Worm (Caenorhabditis elegans) whole organism, L1 larva: ENCODE measurements around the gene ZK381.8.
A peak's percentile ranks its signal among the peaks of the same experiment; 100 is the strongest.

Experiments
- C04F5.9 ChIP-seq: sonication (generic microtip); optimal IDR thresholded peaks from 2 replicates; lab custom pipeline; 2016; ENCODE audit warnings: missing genetic modification characterization, missing compliant biosample characterization
- ceh-88 ChIP-seq: fragments of 200-800 bp; sonication (Bioruptor generic); IDR thresholded peaks from 2 replicates; pipeline ENCODE4 v1.3.6; 2022; ENCODE audit warnings: missing genetic modification characterization, missing compliant biosample characterization
- ceh-90 ChIP-seq: sonication (generic microtip); optimal IDR thresholded peaks from 2 replicates; lab custom pipeline; 2016; ENCODE audit warnings: missing genetic modification characterization, missing compliant biosample characterization
- dpl-1 ChIP-seq, 3 experiments: fragments of 150-350 bp in 2 of 3; sonication (generic microtip) in 1 of 3; optimal IDR thresholded peaks; 2 replicates each; lab custom pipeline; 2014 to 2017; ENCODE audit warnings: missing biosample characterization in 3 of 3, missing genetic modification characterization in 3 of 3, missing genetic modification reagents in 3 of 3
- efl-1 ChIP-seq, 4 experiments: fragments of 150-350 bp; optimal IDR thresholded peaks in 3 of 4; peaks in 1 of 4; 1 replicate in 1 of 4; 2 replicates in 3 of 4; lab custom pipeline; 2014; ENCODE audit warnings: missing biosample characterization in 2 of 4, missing genetic modification characterization in 2 of 4, missing genetic modification reagents in 2 of 4
- elt-2 ChIP-seq: sonication (generic microtip); optimal IDR thresholded peaks from 2 replicates; lab custom pipeline; 2016; ENCODE audit warnings: missing genetic modification characterization, mild to moderate bottlenecking, inconsistent platforms, missing compliant biosample characterization, missing genetic modification reagents
- elt-3 ChIP-seq, 6 experiments: fragments of 150-350 bp in 1 of 6; sonication (generic microtip); optimal IDR thresholded peaks; 2 replicates each; lab custom pipeline; 2017 to 2018; ENCODE audit warnings: missing biosample characterization in 6 of 6, missing genetic modification characterization in 6 of 6, inconsistent platforms in 1 of 6
- ets-5 ChIP-seq: fragments of 200-800 bp; sonication (Bioruptor generic); IDR thresholded peaks from 2 replicates; pipeline ENCODE4 v1.3.6; 2022; ENCODE audit warnings: missing genetic modification characterization, missing compliant biosample characterization
- fkh-10 ChIP-seq: sonication (generic microtip); optimal IDR thresholded peaks from 2 replicates; lab custom pipeline; 2017; ENCODE audit warnings: missing biosample characterization, missing genetic modification reagents, missing genetic modification characterization
- fkh-8 ChIP-seq: sonication (generic microtip); optimal IDR thresholded peaks from 2 replicates; lab custom pipeline; 2016; ENCODE audit warnings: mild to moderate bottlenecking, missing genetic modification characterization, missing compliant biosample characterization
- fos-1 ChIP-seq: fragments of 150-350 bp; optimal IDR thresholded peaks from 2 replicates; lab custom pipeline; 2014; ENCODE audit warnings: missing biosample characterization, missing genetic modification characterization
- hlh-4 ChIP-seq: sonication (generic microtip); optimal IDR thresholded peaks from 2 replicates; lab custom pipeline; 2016; ENCODE audit warnings: mild to moderate bottlenecking, missing genetic modification characterization, missing compliant biosample characterization
- hpl-2 ChIP-seq: fragments of 150-350 bp; optimal IDR thresholded peaks from 2 replicates; lab custom pipeline; 2014; ENCODE audit warnings: missing biosample characterization, missing genetic modification reagents, missing genetic modification characterization
- isw-1 ChIP-seq: fragments of 200-800 bp; sonication (Bioruptor generic); IDR thresholded peaks from 2 replicates; pipeline ENCODE4 v1.3.6; 2022; ENCODE audit warnings: missing genetic modification characterization, missing compliant biosample characterization
- jun-1 ChIP-seq: fragments of 150-350 bp; optimal IDR thresholded peaks from 2 replicates; lab custom pipeline; 2014; ENCODE audit warnings: missing biosample characterization, missing genetic modification reagents, missing genetic modification characterization
- lin-15B ChIP-seq: fragments of 150-350 bp; sonication (generic microtip); optimal IDR thresholded peaks from 3 replicates; lab custom pipeline; 2014; ENCODE audit warnings: missing biosample characterization, missing genetic modification characterization
- lin-39 ChIP-seq: fragments of 150-350 bp; optimal IDR thresholded peaks from 2 replicates; lab custom pipeline; 2014; ENCODE audit warnings: missing biosample characterization, missing genetic modification reagents, missing genetic modification characterization
- mdl-1 ChIP-seq, 2 experiments: fragments of 150-350 bp; optimal IDR thresholded peaks; 2 replicates each; lab custom pipeline; 2014 to 2017; ENCODE audit warnings: missing biosample characterization in 2 of 2, missing genetic modification characterization in 2 of 2, inconsistent platforms in 1 of 2
- mef-2 ChIP-seq: fragments of 150-350 bp; optimal IDR thresholded peaks from 2 replicates; lab custom pipeline; 2014; ENCODE audit warnings: missing biosample characterization, missing genetic modification characterization
- mep-1 ChIP-seq: fragments of 150-350 bp; optimal IDR thresholded peaks from 2 replicates; lab custom pipeline; 2014; ENCODE audit warnings: missing biosample characterization, missing genetic modification characterization
- nhr-11 ChIP-seq: fragments of 150-350 bp; optimal IDR thresholded peaks from 2 replicates; lab custom pipeline; 2014; ENCODE audit warnings: missing biosample characterization, missing genetic modification characterization
- nhr-20 ChIP-seq: sonication (generic microtip); optimal IDR thresholded peaks from 2 replicates; lab custom pipeline; 2016; ENCODE audit warnings: mild to moderate bottlenecking, missing genetic modification characterization, missing compliant biosample characterization
- nhr-71 ChIP-seq: sonication (generic microtip); optimal IDR thresholded peaks from 2 replicates; lab custom pipeline; 2016; ENCODE audit warnings: mild to moderate bottlenecking, missing genetic modification characterization, moderate library complexity, missing compliant biosample characterization
- nhr-76 ChIP-seq: sonication (generic microtip); optimal IDR thresholded peaks from 2 replicates; lab custom pipeline; 2017; ENCODE audit warnings: missing biosample characterization, missing genetic modification characterization
- nhr-77 ChIP-seq: fragments of 150-350 bp; optimal IDR thresholded peaks from 2 replicates; lab custom pipeline; 2014; ENCODE audit warnings: missing biosample characterization, missing genetic modification characterization
- nhr-84 ChIP-seq: sonication (generic microtip); optimal IDR thresholded peaks from 2 replicates; lab custom pipeline; 2017; ENCODE audit warnings: missing biosample characterization, missing genetic modification characterization
- nhr-90 ChIP-seq: sonication (generic microtip); optimal IDR thresholded peaks from 2 replicates; lab custom pipeline; 2016; ENCODE audit warnings: mild to moderate bottlenecking, missing genetic modification characterization, missing compliant biosample characterization; ENCODE audit not compliant: poor library complexity
- rnt-1 ChIP-seq: sonication (generic microtip); optimal IDR thresholded peaks from 2 replicates; lab custom pipeline; 2016; ENCODE audit warnings: mild to moderate bottlenecking, missing genetic modification characterization, moderate library complexity, missing compliant biosample characterization
- snpc-4 ChIP-seq: fragments of 150-350 bp; optimal IDR thresholded peaks from 2 replicates; lab custom pipeline; 2014; ENCODE audit warnings: missing biosample characterization, missing genetic modification characterization
- sptf-1 ChIP-seq: fragments of 150-350 bp; optimal IDR thresholded peaks from 2 replicates; lab custom pipeline; 2014; ENCODE audit warnings: missing biosample characterization, missing genetic modification characterization
- swsn-7 ChIP-seq: sonication (generic microtip); optimal IDR thresholded peaks from 2 replicates; lab custom pipeline; 2016; ENCODE audit warnings: missing genetic modification characterization, missing compliant biosample characterization
- tbx-2 ChIP-seq: sonication (generic microtip); optimal IDR thresholded peaks from 2 replicates; lab custom pipeline; 2016; ENCODE audit warnings: missing genetic modification characterization, missing compliant biosample characterization
- unc-130 ChIP-seq: fragments of 150-350 bp; optimal IDR thresholded peaks from 2 replicates; lab custom pipeline; 2017; ENCODE audit warnings: missing biosample characterization, missing genetic modification characterization, inconsistent platforms
- unc-30 ChIP-seq: sonication (generic microtip); optimal IDR thresholded peaks from 2 replicates; lab custom pipeline; 2017; ENCODE audit warnings: missing biosample characterization, missing genetic modification characterization
- unc-62 ChIP-seq: fragments of 150-350 bp; optimal IDR thresholded peaks from 2 replicates; lab custom pipeline; 2014; ENCODE audit warnings: missing biosample characterization, missing genetic modification reagents, missing genetic modification characterization
- unc-98 ChIP-seq: fragments of 200-800 bp; sonication (Bioruptor generic); IDR thresholded peaks from 2 replicates; pipeline ENCODE4 v1.3.6; 2022; ENCODE audit warnings: missing genetic modification characterization, missing compliant biosample characterization
- ztf-11 ChIP-seq, 2 experiments: sonication (generic microtip); optimal IDR thresholded peaks; 2 replicates each; lab custom pipeline; 2016 to 2017; ENCODE audit warnings: missing genetic modification characterization in 2 of 2, missing biosample characterization in 1 of 2, missing compliant biosample characterization in 1 of 2
- ztf-4 ChIP-seq: fragments of 150-350 bp; optimal IDR thresholded peaks from 2 replicates; lab custom pipeline; 2014; ENCODE audit warnings: missing biosample characterization, missing genetic modification characterization

ZK381.8 gene

DNA sequence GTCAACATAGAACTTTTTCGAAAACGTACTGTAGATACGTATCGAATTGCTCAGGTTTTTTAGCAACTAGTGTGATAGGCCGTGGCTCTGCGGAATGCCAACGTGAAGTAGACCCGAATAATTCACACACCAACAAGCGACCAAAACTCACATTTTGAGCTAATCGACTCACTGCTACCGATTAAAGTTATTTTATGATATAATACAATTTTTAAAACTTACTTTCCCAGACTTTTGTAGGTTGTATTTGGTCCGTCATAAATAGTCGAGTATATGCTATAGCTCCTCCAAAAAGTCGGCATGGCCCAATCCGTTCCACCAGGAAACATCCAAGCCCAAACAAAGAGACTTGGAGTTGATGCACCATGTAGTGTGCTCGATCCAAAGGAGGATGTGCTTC, 40.7 kb upstream of the ZK381.8 start, which contains the start of gene C25A8.1:
Gene C25A8.1 (plus strand): TSS at position 301 of the 400 bp plus-strand sequence.
- TF ChIP-seq efl-1 (optimal IDR thresholded peaks at IDR 0.05; lab: Kevin White, UChicago): no peak
- peak in 1 of 2 experiments; percentile 15 for TF ChIP-seq efl-1 (GFP tag; optimal IDR thresholded peaks at IDR 0.05 in 1 of 2; lab: Kevin White, UChicago)
- no peak for TF ChIP-seq snpc-4 (tag; lab: Kevin White, UChicago)

DNA sequence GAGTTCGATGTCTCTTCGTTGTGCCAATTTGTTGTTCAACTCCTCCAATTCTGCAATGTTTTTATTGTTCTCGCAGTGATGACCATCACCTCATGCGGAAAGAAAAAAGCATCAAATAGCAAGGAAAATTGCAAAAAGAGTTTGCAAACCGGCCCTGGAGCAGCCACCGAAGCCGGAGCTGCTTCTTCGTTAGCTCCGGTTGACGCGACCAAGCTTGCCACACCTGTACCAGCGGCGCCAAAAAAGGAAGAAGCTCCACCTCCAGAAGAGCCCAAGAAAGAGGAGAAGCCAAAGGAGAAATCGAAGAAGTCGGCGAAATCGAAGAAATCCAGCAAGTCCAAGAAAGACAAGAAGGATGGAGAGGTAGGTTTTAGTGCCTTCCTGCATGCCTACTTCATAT, 40.0 kb upstream of the ZK381.8 start:
- TF ChIP-seq ztf-11 (tag; optimal IDR thresholded peaks at IDR 0.05; lab: Kevin White, UChicago) (no peak), lin-39 (tag; lab: Kevin White, UChicago) (no peak), mep-1 (tag; lab: Kevin White, UChicago) (no peak), nhr-84 (tag; lab: Kevin White, UChicago) (no peak), snpc-4 (tag; lab: Kevin White, UChicago) (no peak), fkh-8 (no peak), fos-1 (tag; lab: Kevin White, UChicago) (no peak), nhr-71 (tag; lab: Kevin White, UChicago) (no peak)
- TF ChIP-seq, all 84 proteins: peak for 0

DNA sequence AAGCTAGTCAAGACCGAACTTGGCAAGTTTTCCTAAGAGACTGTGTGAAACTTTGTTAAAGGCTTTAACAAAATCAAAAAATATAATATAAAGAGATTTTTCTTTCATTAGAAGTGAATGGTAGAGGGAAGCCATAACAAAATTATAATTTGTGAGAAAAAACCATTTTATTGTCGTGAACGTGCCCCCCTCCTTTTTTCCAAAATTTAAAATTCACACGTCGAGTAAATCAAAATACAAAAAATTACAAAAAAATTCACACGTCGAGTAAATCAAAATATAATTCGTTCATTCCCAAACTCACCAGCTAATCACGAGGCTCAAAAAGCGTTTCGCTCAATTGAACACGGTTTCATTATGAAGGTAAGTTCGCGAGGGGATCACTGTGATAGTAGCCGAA, 39.4 kb upstream of the ZK381.8 start, which contains the start of gene C25A8.2:
Gene C25A8.2 (plus strand): TSS at position 301 of the 400 bp plus-strand sequence.
- TF ChIP-seq mdl-1 (tag; optimal IDR thresholded peaks at IDR 0.05; lab: Kevin White, UChicago): no peak
- no peak for TF ChIP-seq lin-15B
- TF ChIP-seq ets-5 (GFP tag; lab: Robert Waterston, UW): no peak
- TF ChIP-seq jun-1 (tag; lab: Kevin White, UChicago): no peak
- no peak for TF ChIP-seq elt-2 (tag; lab: Kevin White, UChicago)
- no peak for TF ChIP-seq nhr-90 (tag; lab: Kevin White, UChicago)
- no peak for TF ChIP-seq unc-130 (tag; lab: Kevin White, UChicago)
- no peak for TF ChIP-seq unc-62 (GFP tag; lab: Kevin White, UChicago)
- no peak for TF ChIP-seq nhr-76 (tag; lab: Kevin White, UChicago)
- no peak for TF ChIP-seq dpl-1 (GFP tag; optimal IDR thresholded peaks at IDR 0.05; lab: Kevin White, UChicago)
- TF ChIP-seq nhr-20 (tag; lab: Kevin White, UChicago): no peak
- TF ChIP-seq elt-3 (tag; optimal IDR thresholded peaks at IDR 0.05; lab: Kevin White, UChicago): no peak
- no peak for TF ChIP-seq swsn-7
- TF ChIP-seq ceh-88 (GFP tag; lab: Robert Waterston, UW): no peak
- TF ChIP-seq, all 84 proteins: peak for 0

DNA sequence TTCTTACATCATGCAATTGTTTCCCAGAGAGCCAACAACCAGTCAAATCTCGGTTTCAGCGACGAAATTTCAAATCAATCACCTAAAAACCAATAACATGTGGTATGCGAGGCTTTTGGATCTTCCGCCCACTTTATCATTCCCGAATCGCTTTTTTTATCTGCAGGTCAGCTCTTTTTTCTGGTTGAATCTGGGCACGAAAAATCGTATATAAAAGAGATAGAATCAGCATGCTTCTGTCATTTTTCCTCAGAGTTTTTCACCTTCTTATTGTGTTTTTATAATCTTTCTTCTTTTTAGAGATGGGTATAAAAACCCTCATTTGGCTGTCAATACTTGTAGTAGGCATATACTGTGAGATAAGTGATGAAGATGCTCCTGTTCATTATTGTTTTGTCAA, 33.2 kb upstream of the ZK381.8 start, which contains the start of gene cht-3:
Gene cht-3 (plus strand): TSS at position 301 of the 400 bp plus-strand sequence.
- TF ChIP-seq unc-62 (GFP tag; lab: Kevin White, UChicago) (no peak), C04F5.9 (tag; lab: Kevin White, UChicago) (no peak), fkh-10 (GFP tag; lab: Kevin White, UChicago) (no peak), tbx-2 (tag; lab: Kevin White, UChicago) (no peak), rnt-1 (no peak), hpl-2 (GFP tag; lab: Kevin White, UChicago) (no peak), hlh-4 (tag; lab: Kevin White, UChicago) (no peak), nhr-11 (tag; lab: Kevin White, UChicago) (no peak), ztf-4 (tag; lab: Kevin White, UChicago) (no peak), isw-1 (GFP tag; lab: Robert Waterston, UW) (no peak), unc-98 (GFP tag; lab: Robert Waterston, UW) (no peak), mef-2 (tag; lab: Kevin White, UChicago) (no peak)

DNA sequence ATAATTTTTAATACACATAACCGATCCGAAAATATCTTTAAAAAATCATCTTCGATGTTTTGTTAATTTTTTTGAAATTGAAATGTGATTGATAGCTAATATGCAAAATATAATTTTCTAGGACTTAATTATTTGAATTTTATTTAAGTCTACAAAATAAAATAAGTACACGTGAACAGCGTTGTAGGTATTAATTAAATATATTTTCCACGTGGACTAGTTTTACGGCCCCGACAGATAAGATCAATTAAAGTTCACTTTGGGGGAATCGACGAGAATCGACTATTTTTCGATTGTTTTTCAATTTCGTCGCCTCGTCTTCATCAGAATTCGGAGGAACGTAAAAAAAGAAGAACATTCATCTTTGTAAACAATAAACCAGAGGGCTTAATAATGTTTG, 29.0 kb upstream of the ZK381.8 start, which contains the start of gene C25A8.5:
Gene C25A8.5 (plus strand): TSS at position 301 of the 400 bp plus-strand sequence.
- TF ChIP-seq nhr-77: no peak
- no peak for TF ChIP-seq ceh-90 (tag; lab: Kevin White, UChicago)
- no peak for TF ChIP-seq unc-30 (tag; lab: Kevin White, UChicago)
- TF ChIP-seq unc-130 (tag; lab: Kevin White, UChicago): no peak
- TF ChIP-seq sptf-1 (tag; lab: Kevin White, UChicago): no peak
